Fruit fly (Drosophila melanogaster): ENCODE data around the gene RhoGAP16F.

RhoGAP16F gene

DNA sequence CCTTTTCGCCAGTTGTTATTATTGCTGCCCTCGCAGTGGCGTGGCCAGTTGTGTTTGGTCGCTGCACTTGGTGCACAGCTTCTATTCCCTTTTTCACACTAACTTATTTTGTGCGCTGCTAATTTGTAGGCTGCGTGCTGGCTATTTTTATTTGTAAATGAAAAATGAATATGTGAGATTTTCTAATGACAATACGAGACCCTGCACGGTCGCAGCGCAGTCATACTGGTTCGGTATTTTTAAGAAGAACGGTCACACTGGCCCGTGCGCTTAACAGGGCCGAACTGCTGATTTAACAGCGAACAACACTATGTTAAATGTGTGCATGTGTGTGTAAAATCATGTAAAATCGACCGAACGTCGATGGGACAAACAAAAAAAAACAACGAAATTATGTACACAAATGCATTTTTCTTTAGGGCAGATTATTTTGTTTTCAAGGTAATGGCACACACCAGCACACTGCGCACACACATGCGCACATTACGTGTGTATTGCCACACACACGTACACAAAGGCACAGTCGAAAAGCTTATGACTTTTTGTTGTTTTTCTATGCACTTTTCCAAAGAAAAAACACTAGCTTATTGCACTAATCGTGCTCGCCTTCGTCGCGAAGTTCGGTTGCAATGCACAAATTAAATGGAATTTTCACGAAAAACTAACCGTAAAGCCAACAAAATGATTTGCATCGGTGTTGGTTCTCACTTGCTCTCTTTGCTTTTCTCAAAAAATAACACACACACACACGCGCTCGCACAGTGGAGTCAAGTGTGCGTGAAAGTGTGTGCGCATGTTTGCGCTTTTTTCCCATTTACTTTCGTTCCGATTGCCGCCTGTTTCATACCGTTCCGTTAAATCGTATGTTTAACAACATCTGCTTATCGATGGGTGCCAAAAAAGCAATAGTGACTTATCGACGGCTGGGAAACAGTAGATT is 44.2 kb downstream of the RhoGAP16F start, which contains the start of gene ari-1:
Gene ari-1, minus strand, starts transcription at position 875 of the 940 bp plus-strand sequence.
- no peak for TF ChIP-seq CG17801 (GFP tag; optimal IDR thresholded peaks at IDR 0.05; ENCODE audit: partially characterized antibody)

DNA sequence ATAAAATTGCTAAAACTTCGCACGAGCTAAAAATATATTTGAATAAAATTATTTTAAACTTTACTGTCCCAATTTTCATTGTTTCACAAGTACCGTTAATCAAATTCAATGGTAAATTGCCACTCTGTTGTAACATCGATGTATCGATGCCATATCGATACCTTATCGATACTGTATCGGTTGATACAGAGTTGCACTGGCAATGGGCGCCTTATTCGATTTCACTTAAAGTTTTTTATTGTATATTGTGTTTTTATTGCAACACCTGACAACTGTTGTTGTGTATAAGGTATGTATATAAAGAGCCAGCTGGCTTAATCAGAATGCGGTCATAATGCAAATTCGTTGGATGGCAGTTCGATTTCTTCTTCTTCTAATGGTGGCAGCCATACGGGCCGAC is 45.4 kb downstream of the RhoGAP16F start, which contains the start of gene CG43229:
Gene CG43229, plus strand, starts transcription at position 246 of the 400 bp plus-strand sequence.
- no peak for TF ChIP-seq CG17801 (GFP tag; optimal IDR thresholded peaks at IDR 0.05; ENCODE audit: partially characterized antibody)

DNA sequence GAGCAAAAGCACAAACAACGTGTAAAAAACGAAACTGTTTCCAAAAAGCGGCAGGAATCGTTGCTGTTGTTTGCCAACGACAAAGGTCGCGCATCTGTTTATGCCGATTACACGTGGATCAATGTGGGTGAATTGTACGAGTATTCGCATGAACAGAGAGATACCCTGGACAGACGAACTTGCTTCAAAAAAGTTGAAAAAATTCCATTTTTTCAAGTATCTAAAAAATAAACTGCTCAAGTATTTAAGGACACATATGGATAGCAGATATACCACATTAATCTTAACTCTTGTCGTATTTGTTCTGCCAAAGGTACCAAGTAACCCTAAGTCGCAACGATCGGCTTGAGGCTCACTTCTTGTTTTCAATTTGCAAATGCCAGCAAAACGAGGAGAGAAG is 47.0 kb downstream of the RhoGAP16F start:
- no peak for TF ChIP-seq CG17801 (GFP tag; optimal IDR thresholded peaks at IDR 0.05; ENCODE audit: partially characterized antibody)

DNA sequence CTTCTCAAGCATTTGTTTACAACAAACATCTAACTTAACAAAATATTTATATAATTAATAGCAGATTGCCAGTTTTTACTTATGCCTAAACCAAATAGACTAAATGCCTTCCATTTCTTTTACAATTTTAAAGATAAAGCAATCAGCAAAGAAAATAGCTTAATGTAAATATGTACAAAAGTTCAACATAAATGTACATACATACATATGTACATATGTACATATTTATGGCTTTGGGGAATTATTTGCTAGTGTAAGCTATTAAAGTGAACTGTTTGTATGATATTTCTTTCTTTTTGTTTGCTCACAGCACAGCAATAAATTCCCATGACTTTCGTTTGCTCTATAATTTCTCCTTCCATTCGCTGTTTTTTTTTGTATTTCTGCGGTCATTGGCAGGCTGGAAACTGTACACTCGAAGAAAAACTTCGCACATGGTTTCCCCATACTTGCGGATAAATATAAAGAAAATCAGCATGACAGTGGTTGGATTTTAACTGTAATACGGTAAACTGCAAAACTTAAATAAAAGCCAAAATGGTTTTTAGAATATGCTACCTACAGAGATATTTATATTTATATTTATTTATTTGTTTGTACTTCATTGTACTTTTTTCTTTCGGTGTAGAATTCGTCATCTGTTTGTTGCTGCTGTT is 48.1 kb downstream of the RhoGAP16F start:
- no peak for TF ChIP-seq CG17801 (GFP tag; optimal IDR thresholded peaks at IDR 0.05; ENCODE audit: partially characterized antibody)

Data from ovary, adult (tissue).